Fruit fly (Drosophila melanogaster): ENCODE results near the gene mAChR-C.

DNA sequence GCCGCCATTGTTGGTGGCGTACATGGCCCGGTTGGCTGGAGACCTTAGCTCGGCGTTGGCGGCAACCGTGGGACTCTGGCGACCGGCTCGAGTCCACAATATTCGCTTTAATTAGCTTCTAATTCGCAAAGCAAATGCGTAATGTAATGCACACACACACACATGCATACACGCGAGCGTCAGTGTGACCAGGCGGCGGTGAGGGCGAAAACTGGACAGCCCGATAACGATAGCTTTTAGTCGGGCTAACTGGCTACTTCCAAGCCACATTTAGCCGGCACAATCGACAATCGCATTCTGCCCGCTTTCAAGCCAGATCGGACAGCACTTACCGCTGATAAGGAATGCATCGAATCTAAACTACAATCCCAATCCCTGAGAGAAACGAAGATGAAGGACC is 11.8 kb downstream of the mAChR-C start, which contains the start of the genes Nf-YC and xit:
- TF ChIP-seq Dll (optimal IDR thresholded peaks at IDR 0.05) (no peak), pan (optimal IDR thresholded peaks at IDR 0.05) (no peak), EcR (GFP tag; optimal IDR thresholded peaks at IDR 0.05) (no peak), usp (GFP tag; optimal IDR thresholded peaks at IDR 0.05) (no peak)
